Fruit fly (Drosophila melanogaster): ENCODE results near the gene Atg16.

Gene Atg16

dm6 chr3R:29787891-29788549 is 46.9 kb downstream of the Atg16 start:
- no peak for TF ChIP-seq Vsx2 (GFP tag; optimal IDR thresholded peaks at IDR 0.05; ENCODE audit: partially characterized antibody)
- TF ChIP-seq brk (GFP tag; optimal IDR thresholded peaks at IDR 0.05) = no peak
- TF ChIP-seq sage (GFP tag; optimal IDR thresholded peaks at IDR 0.05) = peak; percentile 14
- TF ChIP-seq tai (GFP tag; optimal IDR thresholded peaks at IDR 0.05) = no peak
- no peak for TF ChIP-seq usp (GFP tag; optimal IDR thresholded peaks at IDR 0.05)
- TF ChIP-seq CrebA (GFP tag; optimal IDR thresholded peaks at IDR 0.05; ENCODE audit: borderline replicate concordance) = no peak
- TF ChIP-seq Abd-B (GFP tag; optimal IDR thresholded peaks at IDR 0.05) = no peak
- TF ChIP-seq CG32264 (GFP tag; optimal IDR thresholded peaks at IDR 0.05) = peak; percentile 1
- TF ChIP-seq Sp1 (GFP tag; optimal IDR thresholded peaks at IDR 0.05) = no peak
- no peak for TF ChIP-seq CG9705 (GFP tag; optimal IDR thresholded peaks at IDR 0.05)
- no peak for TF ChIP-seq dl (GFP tag; optimal IDR thresholded peaks at IDR 0.05; ENCODE audit: insufficient read depth in 1 of 2, partially characterized antibody in 2 of 2)
- TF ChIP-seq Jra (GFP tag; optimal IDR thresholded peaks at IDR 0.05) = no peak
- peak; percentile 21 for TF ChIP-seq fru (GFP tag; optimal IDR thresholded peaks at IDR 0.05)
- TF ChIP-seq HLH106 (tag; optimal IDR thresholded peaks at IDR 0.05) = no peak
- TF ChIP-seq sv (GFP tag; optimal IDR thresholded peaks at IDR 0.05) = no peak
- TF ChIP-seq Hnf4 (GFP tag; optimal IDR thresholded peaks at IDR 0.05) = peak; percentile 9
- peak; percentile 50 for TF ChIP-seq Hr83 (GFP tag; optimal IDR thresholded peaks at IDR 0.05; ENCODE audit: poor library complexity, severe bottlenecking)
- no peak for TF ChIP-seq Hr78 (GFP tag; optimal IDR thresholded peaks at IDR 0.05)
- peak in 1 of 2 experiments; percentile 44 for TF ChIP-seq foxo (GFP tag; optimal IDR thresholded peaks at IDR 0.05)
- TF ChIP-seq Myc (optimal IDR thresholded peaks at IDR 0.05) = no peak
- TF ChIP-seq h (GFP tag; optimal IDR thresholded peaks at IDR 0.05) = peak; percentile 16
- no peak for TF ChIP-seq lola (GFP tag; optimal IDR thresholded peaks at IDR 0.05)
- TF ChIP-seq jim (GFP tag; optimal IDR thresholded peaks at IDR 0.05) = no peak
- TF ChIP-seq pan (optimal IDR thresholded peaks at IDR 0.05) = no peak
- no peak for TF ChIP-seq N (GFP tag; optimal IDR thresholded peaks at IDR 0.05)
- no peak for TF ChIP-seq GATAd (GFP tag; optimal IDR thresholded peaks at IDR 0.05)
- TF ChIP-seq OdsH (GFP tag; optimal IDR thresholded peaks at IDR 0.05) = peak; percentile 23
- no peak for TF ChIP-seq Dif (GFP tag; optimal IDR thresholded peaks at IDR 0.05; ENCODE audit: partially characterized antibody)
- TF ChIP-seq Dfd (GFP tag; optimal IDR thresholded peaks at IDR 0.05) = no peak
- TF ChIP-seq ey (GFP tag; optimal IDR thresholded peaks at IDR 0.05) = no peak
- no peak for TF ChIP-seq woc (GFP tag; optimal IDR thresholded peaks at IDR 0.05)
- peak; percentile 54 for TF ChIP-seq br (GFP tag; optimal IDR thresholded peaks at IDR 0.05)
- TF ChIP-seq dmrt93B (GFP tag; optimal IDR thresholded peaks at IDR 0.05) = peak; percentile 3
- peak; percentile 38 for TF ChIP-seq rgr (GFP tag; optimal IDR thresholded peaks at IDR 0.05)
- no peak for TF ChIP-seq Mio (GFP tag; optimal IDR thresholded peaks at IDR 0.05)
- peak; percentile 36 for TF ChIP-seq psq (GFP tag; optimal IDR thresholded peaks at IDR 0.05)
- TF ChIP-seq dsf (GFP tag; optimal IDR thresholded peaks at IDR 0.05; ENCODE audit: borderline replicate concordance) = no peak
- no peak for TF ChIP-seq Rel (GFP tag; optimal IDR thresholded peaks at IDR 0.05)
- peak; percentile 26 for TF ChIP-seq Rel (tag; optimal IDR thresholded peaks at IDR 0.05)

dm6 chr3R:29786016-29786996 is 48.6 kb downstream of the Atg16 start:
- TF ChIP-seq tai (GFP tag; optimal IDR thresholded peaks at IDR 0.05) (no peak), rgr (GFP tag; optimal IDR thresholded peaks at IDR 0.05) (peak; percentile 55), Dfd (GFP tag; optimal IDR thresholded peaks at IDR 0.05) (no peak), jim (GFP tag; optimal IDR thresholded peaks at IDR 0.05) (no peak), h (GFP tag; optimal IDR thresholded peaks at IDR 0.05) (peak; percentile 65), GATAd (GFP tag; optimal IDR thresholded peaks at IDR 0.05) (no peak), ey (GFP tag; optimal IDR thresholded peaks at IDR 0.05) (peak; percentile 70), Hnf4 (GFP tag; optimal IDR thresholded peaks at IDR 0.05) (peak; percentile 75), psq (GFP tag; optimal IDR thresholded peaks at IDR 0.05) (peak; percentile 21), CrebA (GFP tag; optimal IDR thresholded peaks at IDR 0.05; ENCODE audit: borderline replicate concordance) (no peak), sage (GFP tag; optimal IDR thresholded peaks at IDR 0.05) (peak; percentile 72), HLH106 (tag; optimal IDR thresholded peaks at IDR 0.05) (peak; percentile 72), foxo (GFP tag; optimal IDR thresholded peaks at IDR 0.05) (peak in 1 of 2 experiments; percentile 85), sv (GFP tag; optimal IDR thresholded peaks at IDR 0.05) (no peak), Rel (GFP tag; optimal IDR thresholded peaks at IDR 0.05) (peak; percentile 13), Rel (tag; optimal IDR thresholded peaks at IDR 0.05) (peak; percentile 52), usp (GFP tag; optimal IDR thresholded peaks at IDR 0.05) (no peak), Myc (optimal IDR thresholded peaks at IDR 0.05) (no peak), fru (GFP tag; optimal IDR thresholded peaks at IDR 0.05) (peak; percentile 88), Dif (GFP tag; optimal IDR thresholded peaks at IDR 0.05; ENCODE audit: partially characterized antibody) (no peak), Sp1 (GFP tag; optimal IDR thresholded peaks at IDR 0.05) (peak; percentile 11), Hr78 (GFP tag; optimal IDR thresholded peaks at IDR 0.05) (no peak), dl (GFP tag; optimal IDR thresholded peaks at IDR 0.05; ENCODE audit: insufficient read depth in 1 of 2, partially characterized antibody in 2 of 2) (no peak), lola (GFP tag; optimal IDR thresholded peaks at IDR 0.05) (no peak), Jra (GFP tag; optimal IDR thresholded peaks at IDR 0.05) (peak; percentile 27), Mio (GFP tag; optimal IDR thresholded peaks at IDR 0.05) (no peak), dsf (GFP tag; optimal IDR thresholded peaks at IDR 0.05; ENCODE audit: borderline replicate concordance) (no peak), OdsH (GFP tag; optimal IDR thresholded peaks at IDR 0.05) (peak; percentile 55), Hr83 (GFP tag; optimal IDR thresholded peaks at IDR 0.05; ENCODE audit: poor library complexity, severe bottlenecking) (peak; percentile 61), N (GFP tag; optimal IDR thresholded peaks at IDR 0.05) (no peak), brk (GFP tag; optimal IDR thresholded peaks at IDR 0.05) (peak; percentile 21), woc (GFP tag; optimal IDR thresholded peaks at IDR 0.05) (peak; percentile 70), dmrt93B (GFP tag; optimal IDR thresholded peaks at IDR 0.05) (peak; percentile 71), Vsx2 (GFP tag; optimal IDR thresholded peaks at IDR 0.05; ENCODE audit: partially characterized antibody) (no peak), Abd-B (GFP tag; optimal IDR thresholded peaks at IDR 0.05) (no peak), CG32264 (GFP tag; optimal IDR thresholded peaks at IDR 0.05) (peak; percentile 59), pan (optimal IDR thresholded peaks at IDR 0.05) (no peak)
